Worm (Caenorhabditis elegans) whole organism, dauer: ENCODE data around the gene W02C12.2.

Experiments used
- unc-62 ChIP-seq: sonication (generic microtip); optimal IDR thresholded peaks from 2 replicates; lab custom pipeline; 2017; ENCODE audit warnings: missing biosample characterization, missing genetic modification reagents, missing genetic modification characterization

Gene W02C12.2

ce11 chrIV:3998517-3998916 lies 9.3 kb downstream of the W02C12.2 start, which contains the start of gene F47C12.8:
F47C12.8 (minus strand) TSS chrIV:3998617.
- no peak for TF ChIP-seq unc-62 (GFP tag; lab: Kevin White, UChicago)

ce11 chrIV:3995384-3995783 lies 12.4 kb downstream of the W02C12.2 start, which contains the start of gene F47C12.7:
F47C12.7 (minus strand) TSS chrIV:3995484.
- TF ChIP-seq unc-62 (GFP tag; lab: Kevin White, UChicago), result no peak

ce11 chrIV:3994318-3994717 lies 13.5 kb downstream of the W02C12.2 start, which contains the start of gene F47C12.13:
F47C12.13 (minus strand) TSS chrIV:3994418.
- no peak for TF ChIP-seq unc-62 (GFP tag; lab: Kevin White, UChicago)

- no peak for TF ChIP-seq unc-62 (GFP tag; lab: Kevin White, UChicago)
Measured at ce11 chrIV:3993292-3993691, 14.5 kb downstream of the W02C12.2 start, which contains the start of gene F47C12.6. F47C12.6 (minus strand) TSS chrIV:3993392.

ce11 chrIV:3988638-3989152 lies 19.1 kb downstream of the W02C12.2 start, which contains the start of gene clec-78:
clec-78 (plus strand) TSS chrIV:3989102.
- TF ChIP-seq unc-62 (GFP tag; lab: Kevin White, UChicago), result no peak

- TF ChIP-seq unc-62 (GFP tag; lab: Kevin White, UChicago), result no peak
Measured at ce11 chrIV:3988132-3988531, 19.6 kb downstream of the W02C12.2 start.

ce11 chrIV:3981601-3982000 lies 26.2 kb downstream of the W02C12.2 start, which contains the start of gene srh-223:
srh-223 (plus strand) TSS chrIV:3981901.
- no peak for TF ChIP-seq unc-62 (GFP tag; lab: Kevin White, UChicago)

ce11 chrIV:3979525-3979924 lies 28.2 kb downstream of the W02C12.2 start, which contains the start of gene srh-222:
srh-222 (plus strand) TSS chrIV:3979825.
- TF ChIP-seq unc-62 (GFP tag; lab: Kevin White, UChicago), result no peak

- no peak for TF ChIP-seq unc-62 (GFP tag; lab: Kevin White, UChicago)
Measured at ce11 chrIV:3977965-3978523, 29.7 kb downstream of the W02C12.2 start, which contains the start of gene srh-220. srh-220 (minus strand) TSS chrIV:3978015.

ce11 chrIV:3973049-3973448 lies 34.7 kb downstream of the W02C12.2 start, which contains the start of gene clec-79:
clec-79 (plus strand) TSS chrIV:3973349.
- TF ChIP-seq unc-62 (GFP tag; lab: Kevin White, UChicago), result no peak

- TF ChIP-seq unc-62 (GFP tag; lab: Kevin White, UChicago), result no peak
Measured at ce11 chrIV:3965013-3965412, 42.8 kb downstream of the W02C12.2 start, which contains the start of gene clec-76. clec-76 (plus strand) TSS chrIV:3965246.

ce11 chrIV:3963498-3963897 lies 44.3 kb downstream of the W02C12.2 start:
- TF ChIP-seq unc-62 (GFP tag; lab: Kevin White, UChicago), result no peak

ce11 chrIV:3962584-3962983 lies 45.2 kb downstream of the W02C12.2 start, which contains the start of gene Y46C8AM.1:
Y46C8AM.1 (plus strand) TSS chrIV:3962884.
- TF ChIP-seq unc-62 (GFP tag; lab: Kevin White, UChicago), result no peak

ce11 chrIV:3960396-3960795 lies 47.4 kb downstream of the W02C12.2 start, which contains the start of gene clec-75:
clec-75 (plus strand) TSS chrIV:3960734.
- TF ChIP-seq unc-62 (GFP tag; lab: Kevin White, UChicago), result no peak

- TF ChIP-seq unc-62 (GFP tag; lab: Kevin White, UChicago), result no peak
Measured at ce11 chrIV:3956705-3957104, 51.1 kb downstream of the W02C12.2 start, which contains the start of gene clec-74. clec-74 (plus strand) TSS chrIV:3957005.

ce11 chrIV:3956095-3956494 lies 51.7 kb downstream of the W02C12.2 start, which contains the start of gene clec-73:
clec-73 (minus strand) TSS chrIV:3956195.
- TF ChIP-seq unc-62 (GFP tag; lab: Kevin White, UChicago), result no peak
